Worm (Caenorhabditis elegans): ENCODE results near the gene K02F3.2.

K02F3.2 gene

DNA sequence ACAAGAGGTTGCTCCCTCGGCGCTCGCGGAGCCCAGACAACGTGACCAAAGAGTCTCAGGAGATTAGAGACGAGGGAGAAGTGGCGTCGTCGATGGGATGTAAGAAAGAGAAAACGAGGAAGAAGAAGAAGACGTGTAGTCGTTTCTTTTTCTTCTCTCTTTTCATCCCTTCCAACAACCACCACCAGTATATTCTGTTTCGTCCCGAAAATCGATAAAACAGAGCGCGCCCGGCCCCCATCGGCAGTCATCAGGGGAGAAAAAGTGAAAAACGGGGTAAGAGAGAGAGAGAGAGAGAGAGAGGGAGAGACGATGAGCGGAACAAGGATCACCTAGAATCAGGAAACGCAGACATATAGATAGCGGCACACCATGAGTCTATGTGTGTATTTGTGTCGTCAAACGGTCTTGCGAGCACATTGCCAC lies 42.2 kb downstream of the K02F3.2 start (continued):
- TF ChIP-seq jun-1 (tag; optimal IDR thresholded peaks at IDR 0.05) (peak; percentile 77), ztf-4 (tag; optimal IDR thresholded peaks at IDR 0.05) (no peak), ces-1 (GFP tag; optimal IDR thresholded peaks at IDR 0.05) (no peak), alr-1 (tag; optimal IDR thresholded peaks at IDR 0.05; ENCODE audit: borderline replicate concordance) (no peak), snu-23 (GFP tag; optimal IDR thresholded peaks at IDR 0.05) (peak; percentile 85), sptf-1 (tag; optimal IDR thresholded peaks at IDR 0.05) (no peak), fkh-4 (tag; optimal IDR thresholded peaks at IDR 0.05; ENCODE audit: borderline replicate concordance) (no peak), unc-30 (tag; optimal IDR thresholded peaks at IDR 0.05) (no peak), dsc-1 (tag; optimal IDR thresholded peaks at IDR 0.05) (peak; percentile 49), tlp-1 (tag; optimal IDR thresholded peaks at IDR 0.05) (no peak), fkh-10 (GFP tag; optimal IDR thresholded peaks at IDR 0.05) (peak; percentile 90), efl-3 (GFP tag; optimal IDR thresholded peaks at IDR 0.05) (no peak), ztf-11 (tag; optimal IDR thresholded peaks at IDR 0.05) (peak in 1 of 2 experiments; percentile 60), C16A3.4 (tag; optimal IDR thresholded peaks at IDR 0.05) (peak; percentile 40), xbp-1 (tag; optimal IDR thresholded peaks at IDR 0.05) (peak; percentile 65), sup-37 (GFP tag; optimal IDR thresholded peaks at IDR 0.05) (no peak), nhr-71 (tag; optimal IDR thresholded peaks at IDR 0.05) (peak; percentile 88), elt-3 (tag; optimal IDR thresholded peaks at IDR 0.05) (peak in 2 of 6 experiments; percentile 14 to 52), elt-2 (tag; optimal IDR thresholded peaks at IDR 0.05) (no peak), skn-1 (tag; optimal IDR thresholded peaks at IDR 0.05) (peak; percentile 56), egl-13 (tag; optimal IDR thresholded peaks at IDR 0.05) (peak; percentile 79), lin-14 (GFP tag; optimal IDR thresholded peaks at IDR 0.05) (peak; percentile 96), aha-1 (tag; optimal IDR thresholded peaks at IDR 0.05) (no peak), zip-4 (GFP tag; optimal IDR thresholded peaks at IDR 0.05) (no peak), nhr-20 (tag; optimal IDR thresholded peaks at IDR 0.05) (peak; percentile 73), dpl-1 (GFP tag; optimal IDR thresholded peaks at IDR 0.05) (peak; percentile 11 to 45 (median 18)), pax-3 (tag; optimal IDR thresholded peaks at IDR 0.05) (peak; percentile 27), rnt-1 (tag; optimal IDR thresholded peaks at IDR 0.05) (peak; percentile 75), mdl-1 (tag; optimal IDR thresholded peaks at IDR 0.05) (peak; percentile 55 to 69), fkh-8 (tag; optimal IDR thresholded peaks at IDR 0.05) (peak; percentile 90), lir-3 (tag; optimal IDR thresholded peaks at IDR 0.05; ENCODE audit: poor library complexity) (peak; percentile 40), nhr-76 (tag; optimal IDR thresholded peaks at IDR 0.05) (no peak), unc-86 (tag; optimal IDR thresholded peaks at IDR 0.05) (peak; percentile 87), sox-4 (tag; optimal IDR thresholded peaks at IDR 0.05) (peak; percentile 49), hpl-2 (GFP tag; optimal IDR thresholded peaks at IDR 0.05) (no peak), C04F5.9 (tag; optimal IDR thresholded peaks at IDR 0.05) (no peak), pqm-1 (tag; optimal IDR thresholded peaks at IDR 0.05) (no peak), lin-15B (tag; optimal IDR thresholded peaks at IDR 0.05) (peak; percentile 26), hlh-4 (tag; optimal IDR thresholded peaks at IDR 0.05) (no peak), ets-5 (GFP tag; IDR thresholded peaks at IDR 0.05) (no peak), ceh-90 (tag; optimal IDR thresholded peaks at IDR 0.05) (no peak), mep-1 (tag; optimal IDR thresholded peaks at IDR 0.05) (peak; percentile 59), C34B4.2 (tag; optimal IDR thresholded peaks at IDR 0.05) (no peak)

DNA sequence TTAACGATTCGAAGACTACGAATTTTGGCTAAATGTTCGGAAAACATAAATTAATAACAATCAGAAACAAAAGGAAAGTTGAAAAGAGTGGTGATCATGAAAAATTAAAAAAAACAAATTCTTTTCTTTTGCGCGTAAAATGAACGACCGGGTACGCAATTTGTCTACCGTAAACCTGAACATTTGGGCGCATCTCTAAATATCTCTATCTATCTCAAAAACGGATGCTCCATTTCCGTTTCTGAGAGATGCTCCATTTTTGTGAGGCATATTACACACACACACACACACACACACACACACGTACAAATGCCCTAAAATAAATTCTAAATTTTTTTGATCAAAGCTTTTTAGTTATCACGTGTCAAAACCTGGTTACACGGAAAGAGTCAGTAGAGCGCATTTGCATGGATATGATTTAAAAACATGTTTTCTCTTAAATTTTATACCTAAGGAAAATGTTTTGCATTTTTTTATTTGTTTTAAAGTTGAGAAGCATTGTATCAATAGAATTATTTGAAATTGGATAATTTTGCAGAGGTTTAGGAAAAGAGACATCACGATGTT lies 43.4 kb downstream of the K02F3.2 start:
- peak; percentile 0 for TF ChIP-seq skn-1 (tag; optimal IDR thresholded peaks at IDR 0.05)
- no peak for TF ChIP-seq lin-39 (tag; optimal IDR thresholded peaks at IDR 0.05)
- TF ChIP-seq aly-2 (tag; optimal IDR thresholded peaks at IDR 0.05) = no peak
- no peak for TF ChIP-seq lin-13 (GFP tag; optimal IDR thresholded peaks at IDR 0.05)
- no peak for TF ChIP-seq C34B4.2 (tag; optimal IDR thresholded peaks at IDR 0.05)
- TF ChIP-seq sox-4 (tag; optimal IDR thresholded peaks at IDR 0.05) = no peak
- no peak for TF ChIP-seq alr-1 (tag; optimal IDR thresholded peaks at IDR 0.05; ENCODE audit: borderline replicate concordance)
- TF ChIP-seq lin-14 (GFP tag; optimal IDR thresholded peaks at IDR 0.05) = no peak
- no peak for TF ChIP-seq ces-1 (GFP tag; optimal IDR thresholded peaks at IDR 0.05)
- TF ChIP-seq tbx-2 (tag; optimal IDR thresholded peaks at IDR 0.05) = no peak
- TF ChIP-seq swsn-7 (tag; optimal IDR thresholded peaks at IDR 0.05) = no peak
- TF ChIP-seq dpl-1 (GFP tag; optimal IDR thresholded peaks at IDR 0.05) = peak in 1 of 3 experiments; percentile 45
- no peak for TF ChIP-seq unc-98 (GFP tag; IDR thresholded peaks at IDR 0.05)
- TF ChIP-seq ceh-82 (tag; optimal IDR thresholded peaks at IDR 0.05) = no peak
- TF ChIP-seq nhr-28 (tag; optimal IDR thresholded peaks at IDR 0.05) = no peak
- TF ChIP-seq ztf-4 (tag; optimal IDR thresholded peaks at IDR 0.05) = no peak
- TF ChIP-seq fkh-8 (tag; optimal IDR thresholded peaks at IDR 0.05) = peak; percentile 59
- no peak for TF ChIP-seq pag-3 (tag; optimal IDR thresholded peaks at IDR 0.05; ENCODE audit: borderline replicate concordance, insufficient read depth)
